Worm (Caenorhabditis elegans) whole organism, L4/young adult: ENCODE results near the gene R02D5.10.

Experiments
- W03F9.2 ChIP-seq: fragments of 150-350 bp; optimal IDR thresholded peaks from 2 replicates; lab custom pipeline; 2014; ENCODE audit warnings: missing biosample characterization, missing genetic modification characterization
- dao-5 ChIP-seq: sonication (generic microtip); optimal IDR thresholded peaks from 2 replicates; lab custom pipeline; 2016; ENCODE audit warnings: missing genotype, missing genetic modification characterization, moderate library complexity, missing compliant biosample characterization
- him-1 ChIP-seq: sonication (generic microtip); optimal IDR thresholded peaks from 2 replicates; lab custom pipeline; 2016; ENCODE audit warnings: missing genotype, missing genetic modification reagents, missing genetic modification characterization, missing compliant biosample characterization

R02D5.10 gene

DNA sequence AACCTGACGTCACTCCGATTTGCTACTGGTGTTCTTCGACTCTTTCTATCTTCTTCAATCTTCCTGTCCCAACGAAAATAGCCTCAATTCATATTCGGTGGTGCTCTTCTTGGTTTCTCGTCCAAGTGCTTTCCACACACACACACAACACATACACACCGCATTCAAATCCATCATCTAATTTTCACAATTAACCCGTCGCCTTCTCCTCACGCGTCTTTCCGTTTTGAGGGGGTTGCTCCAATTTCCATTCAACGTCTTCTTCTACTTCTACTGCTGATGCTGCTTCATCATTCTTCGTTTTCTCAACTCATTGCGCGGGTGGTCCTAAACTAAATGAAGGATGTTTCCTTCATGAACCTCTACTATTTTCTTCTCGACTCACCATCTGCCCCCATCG is 9.0 kb downstream of the R02D5.10 start:
- TF ChIP-seq him-1 (tag; lab: Kevin White, UChicago) = no peak

DNA sequence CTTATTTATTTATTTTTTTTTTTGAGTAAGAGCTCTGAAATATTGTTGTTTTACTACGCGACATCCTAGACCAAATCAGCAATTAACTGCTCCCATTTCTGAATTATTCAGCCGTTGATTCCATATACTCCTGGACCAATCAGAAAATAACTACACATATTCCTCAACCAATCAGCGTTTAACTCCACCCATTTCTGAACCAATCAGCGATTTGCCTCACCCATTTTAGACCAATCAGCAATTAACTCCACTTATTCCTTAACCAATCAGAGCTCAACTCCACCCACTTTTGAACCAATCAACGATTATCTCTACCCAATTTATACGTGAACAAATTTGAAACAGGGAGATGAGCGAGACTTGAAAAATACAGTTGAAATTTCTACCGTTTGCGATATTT is 11.6 kb downstream of the R02D5.10 start:
- no peak for TF ChIP-seq W03F9.2
- no peak for TF ChIP-seq dao-5 (tag; lab: Kevin White, UChicago)
- TF ChIP-seq him-1 (tag; lab: Kevin White, UChicago) = no peak

DNA sequence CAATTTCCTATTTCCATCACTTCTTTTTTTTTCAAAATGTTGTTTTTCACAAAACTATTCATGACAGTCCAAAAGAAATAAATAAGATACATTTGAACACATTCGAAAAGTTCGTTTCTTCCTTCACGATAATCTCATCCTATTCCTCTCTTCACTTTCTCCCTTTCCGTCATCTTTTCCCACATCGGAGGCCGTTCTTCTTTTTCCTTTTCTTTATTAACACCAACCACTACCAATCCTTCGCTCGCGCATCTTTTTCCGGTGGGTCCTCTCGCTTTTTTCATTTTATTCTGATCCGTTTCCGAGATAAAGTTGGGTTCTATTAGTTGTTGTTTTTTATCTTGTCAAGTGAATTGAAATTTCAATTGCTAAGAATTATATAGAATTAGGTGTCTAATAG is 13.4 kb downstream of the R02D5.10 start:
- TF ChIP-seq W03F9.2 = no peak
- TF ChIP-seq dao-5 (tag; lab: Kevin White, UChicago) = no peak
- no peak for TF ChIP-seq him-1 (tag; lab: Kevin White, UChicago)

DNA sequence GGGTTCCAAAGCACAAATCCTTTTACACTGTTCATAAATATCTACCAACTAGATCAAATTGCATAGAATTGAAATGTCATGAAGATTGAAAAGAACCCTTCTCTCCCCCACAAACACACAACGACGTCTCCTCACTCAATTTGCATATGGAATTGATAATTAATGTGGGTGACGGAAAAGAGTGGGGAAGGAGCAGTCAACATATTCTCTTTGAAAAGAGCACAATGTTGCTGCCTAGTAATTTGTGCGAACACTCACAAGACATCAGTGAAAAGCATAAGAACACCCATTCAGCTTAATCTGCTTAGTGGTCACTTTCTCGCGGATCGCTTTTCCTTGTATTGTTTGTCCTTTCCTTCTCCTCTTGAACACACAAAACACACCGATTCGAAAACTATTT is 14.4 kb downstream of the R02D5.10 start:
- TF ChIP-seq dao-5 (tag; lab: Kevin White, UChicago) = no peak
- no peak for TF ChIP-seq W03F9.2
- TF ChIP-seq him-1 (tag; lab: Kevin White, UChicago) = no peak

DNA sequence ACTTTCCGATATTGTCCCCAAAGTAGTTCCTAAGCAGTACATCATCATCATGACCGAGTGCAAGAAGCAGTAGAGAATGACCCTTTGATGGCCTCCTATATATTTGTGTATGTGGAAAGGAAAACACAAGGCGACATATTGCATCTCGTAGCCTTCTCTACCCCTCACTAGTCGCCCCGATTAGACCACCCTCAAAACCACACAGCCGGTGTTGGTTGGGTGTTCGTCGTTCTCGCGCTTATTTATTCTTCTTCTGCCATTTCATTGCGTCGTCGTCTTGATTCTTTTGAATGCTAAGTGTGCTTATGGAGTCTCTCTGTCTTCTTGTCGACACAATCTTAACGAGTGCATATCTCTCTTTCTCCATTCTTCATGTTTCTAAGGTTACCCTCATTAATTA is 16.1 kb downstream of the R02D5.10 start:
- TF ChIP-seq dao-5 (tag; lab: Kevin White, UChicago) (no peak), W03F9.2 (no peak), him-1 (tag; lab: Kevin White, UChicago) (no peak)

DNA sequence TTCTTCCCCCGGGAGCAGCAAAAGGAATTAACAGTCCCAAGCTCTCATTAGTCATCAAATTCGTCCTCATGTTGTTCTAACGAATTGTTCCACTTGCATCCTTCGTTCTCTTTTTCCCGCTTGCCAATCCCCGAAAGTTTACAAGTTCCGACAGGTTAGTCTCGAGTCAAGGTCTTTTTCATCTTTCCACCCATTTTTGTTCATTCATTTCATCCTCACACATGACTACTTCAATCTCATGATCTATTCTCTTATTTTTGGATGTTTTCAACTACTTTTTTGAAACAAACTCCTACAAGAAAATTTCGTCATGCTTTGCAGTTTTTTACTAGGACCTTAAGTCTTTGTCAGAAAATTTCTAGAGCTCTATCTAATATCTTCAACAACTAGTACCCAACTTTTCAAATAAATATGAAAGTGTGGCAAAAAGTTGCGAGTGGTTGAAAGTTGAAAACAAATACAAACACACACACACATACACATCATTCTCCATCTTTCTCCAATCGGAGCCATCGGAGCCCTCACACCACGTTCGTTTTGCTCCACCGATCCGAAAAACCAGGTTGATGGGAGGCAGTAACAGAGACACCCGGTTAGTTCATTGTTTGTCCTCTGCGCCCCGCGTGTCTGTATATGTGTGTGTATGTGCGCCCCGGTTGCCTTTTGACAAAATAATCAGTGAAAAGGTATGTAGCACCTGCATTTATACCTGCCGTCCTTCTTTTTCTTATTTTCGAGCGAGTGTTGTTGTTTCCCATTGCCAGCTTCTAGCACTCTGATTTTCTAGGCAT is 17.2 kb downstream of the R02D5.10 start:
- no peak for TF ChIP-seq him-1 (tag; lab: Kevin White, UChicago)
- no peak for TF ChIP-seq dao-5 (tag; lab: Kevin White, UChicago)
- TF ChIP-seq W03F9.2 = no peak

DNA sequence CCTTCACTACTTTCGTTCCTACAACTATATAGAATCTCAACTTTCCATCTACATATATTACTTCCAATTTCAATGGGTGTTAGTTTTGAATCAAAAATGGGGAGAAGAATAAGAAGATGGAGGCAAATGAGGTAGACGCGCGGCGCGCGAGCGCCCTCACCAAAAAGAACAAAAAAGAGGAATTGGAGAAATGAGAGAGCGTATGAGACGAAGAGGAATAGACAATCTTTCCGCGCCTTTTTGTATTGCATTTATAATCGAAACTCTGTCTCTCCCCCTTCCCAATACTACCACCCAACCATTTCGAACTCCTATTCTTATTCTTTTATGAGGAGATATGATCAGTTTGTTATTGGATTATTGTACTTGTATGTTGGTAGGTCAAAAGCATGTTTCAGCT is 18.5 kb downstream of the R02D5.10 start:
- TF ChIP-seq him-1 (tag; lab: Kevin White, UChicago) = no peak
- TF ChIP-seq W03F9.2 = no peak
- TF ChIP-seq dao-5 (tag; lab: Kevin White, UChicago) = no peak

DNA sequence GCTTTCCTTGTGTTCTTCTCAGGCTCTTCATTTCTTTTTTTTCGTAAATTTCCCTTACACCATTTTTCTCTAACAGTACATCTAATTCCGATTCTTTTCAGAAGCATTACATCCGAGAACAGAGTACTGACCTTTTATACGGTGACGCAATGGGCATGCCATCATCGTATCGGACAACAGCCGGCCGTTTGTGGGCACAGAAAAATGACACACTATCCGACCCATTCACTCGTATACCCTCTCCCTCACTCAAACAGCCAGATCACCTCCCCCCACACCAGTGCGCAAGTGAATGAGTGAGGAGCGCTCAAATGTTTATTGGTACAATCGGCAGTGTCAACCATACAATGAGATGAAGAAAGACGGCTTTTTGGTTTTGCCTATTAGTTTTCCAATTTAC is 19.0 kb downstream of the R02D5.10 start, which contains the start of gene R02D5.24:
Gene R02D5.24, plus strand, starts transcription at position 205 of the 400 bp plus-strand sequence.
- TF ChIP-seq W03F9.2 (no peak), him-1 (tag; lab: Kevin White, UChicago) (no peak), dao-5 (tag; lab: Kevin White, UChicago) (no peak)

DNA sequence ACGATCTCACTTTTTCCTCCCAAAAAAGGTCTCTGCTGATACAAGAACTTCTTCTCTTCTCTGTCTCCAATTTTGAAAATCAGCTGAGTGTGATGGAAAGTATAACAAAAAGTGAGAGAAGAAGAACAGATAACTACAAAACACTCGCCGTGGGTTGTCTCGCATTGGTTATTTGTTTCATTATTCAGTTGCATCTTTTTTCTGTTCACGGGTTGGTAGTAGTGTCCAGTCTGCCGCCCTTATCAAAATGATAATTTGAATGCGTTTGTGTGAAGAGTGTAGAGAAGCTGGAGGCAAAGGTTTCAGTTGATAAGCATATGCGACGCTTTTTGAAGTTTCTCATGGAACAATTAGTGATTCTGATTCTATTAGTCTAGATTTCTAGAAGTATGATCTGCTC is 21.0 kb downstream of the R02D5.10 start:
- no peak for TF ChIP-seq dao-5 (tag; lab: Kevin White, UChicago)
- no peak for TF ChIP-seq him-1 (tag; lab: Kevin White, UChicago)
- TF ChIP-seq W03F9.2 = no peak

DNA sequence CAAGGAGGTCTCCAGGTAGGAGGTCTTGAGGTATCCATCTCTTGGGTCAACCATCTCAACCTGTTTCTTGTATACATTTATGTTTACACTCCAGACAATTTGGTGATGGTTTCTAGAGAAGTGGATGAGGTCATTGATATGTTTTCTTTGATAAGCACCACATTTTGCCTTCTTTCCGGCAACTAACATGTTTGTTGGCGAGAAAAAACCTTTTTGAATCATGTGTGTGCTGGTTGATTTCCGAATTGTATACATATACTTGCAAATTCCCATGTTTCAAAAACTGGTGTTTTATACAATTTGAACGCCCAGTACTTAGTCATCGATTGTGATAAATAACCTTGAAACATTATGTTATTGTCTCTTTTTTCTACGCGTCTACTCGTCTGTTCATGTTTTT is 22.0 kb downstream of the R02D5.10 start:
- no peak for TF ChIP-seq W03F9.2
- TF ChIP-seq dao-5 (tag; lab: Kevin White, UChicago) = no peak
- TF ChIP-seq him-1 (tag; lab: Kevin White, UChicago) = no peak

DNA sequence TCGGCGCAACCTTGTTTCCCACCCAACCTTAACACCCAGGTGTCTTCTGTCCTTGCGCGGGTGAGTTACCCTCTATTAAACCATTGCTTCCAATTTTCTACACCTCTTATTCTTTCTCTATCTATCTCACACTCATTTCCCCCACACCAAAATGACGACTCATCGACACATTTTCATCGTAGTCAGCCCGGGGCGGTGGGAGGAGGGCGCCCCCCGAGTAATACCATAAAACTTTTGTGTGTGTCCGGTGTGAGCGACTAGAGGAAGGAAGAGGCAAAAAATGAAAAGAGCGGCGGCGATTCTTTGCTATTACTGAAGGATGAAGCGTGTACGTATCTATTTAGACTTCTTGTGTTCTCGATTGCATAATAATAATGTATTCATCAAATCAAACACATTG is 22.7 kb downstream of the R02D5.10 start:
- no peak for TF ChIP-seq him-1 (tag; lab: Kevin White, UChicago)
- TF ChIP-seq dao-5 (tag; lab: Kevin White, UChicago) = no peak
- no peak for TF ChIP-seq W03F9.2

DNA sequence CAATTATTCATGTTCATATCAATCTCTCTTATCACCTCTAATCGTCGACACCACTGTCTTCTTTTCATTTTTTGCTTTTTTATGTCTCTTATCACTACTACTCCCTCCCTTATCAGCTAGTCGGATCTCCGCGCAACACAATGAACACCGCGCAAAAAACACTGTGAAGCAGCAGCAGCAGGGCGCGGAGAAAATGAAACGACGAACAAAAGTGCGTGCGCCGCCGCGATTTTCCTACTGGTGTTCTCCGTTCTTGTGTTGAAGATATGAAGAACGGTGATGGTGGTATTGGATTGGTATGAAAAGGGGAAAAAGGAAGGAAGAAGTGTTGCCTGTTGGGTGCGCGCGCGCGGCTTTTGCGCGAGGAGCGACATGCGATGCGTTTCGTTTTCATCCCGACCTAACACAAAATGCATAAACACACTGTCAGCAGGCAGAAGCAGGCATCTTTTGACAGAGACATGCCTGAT is 23.7 kb downstream of the R02D5.10 start:
- TF ChIP-seq him-1 (tag; lab: Kevin White, UChicago) = no peak
- no peak for TF ChIP-seq W03F9.2
- no peak for TF ChIP-seq dao-5 (tag; lab: Kevin White, UChicago)

DNA sequence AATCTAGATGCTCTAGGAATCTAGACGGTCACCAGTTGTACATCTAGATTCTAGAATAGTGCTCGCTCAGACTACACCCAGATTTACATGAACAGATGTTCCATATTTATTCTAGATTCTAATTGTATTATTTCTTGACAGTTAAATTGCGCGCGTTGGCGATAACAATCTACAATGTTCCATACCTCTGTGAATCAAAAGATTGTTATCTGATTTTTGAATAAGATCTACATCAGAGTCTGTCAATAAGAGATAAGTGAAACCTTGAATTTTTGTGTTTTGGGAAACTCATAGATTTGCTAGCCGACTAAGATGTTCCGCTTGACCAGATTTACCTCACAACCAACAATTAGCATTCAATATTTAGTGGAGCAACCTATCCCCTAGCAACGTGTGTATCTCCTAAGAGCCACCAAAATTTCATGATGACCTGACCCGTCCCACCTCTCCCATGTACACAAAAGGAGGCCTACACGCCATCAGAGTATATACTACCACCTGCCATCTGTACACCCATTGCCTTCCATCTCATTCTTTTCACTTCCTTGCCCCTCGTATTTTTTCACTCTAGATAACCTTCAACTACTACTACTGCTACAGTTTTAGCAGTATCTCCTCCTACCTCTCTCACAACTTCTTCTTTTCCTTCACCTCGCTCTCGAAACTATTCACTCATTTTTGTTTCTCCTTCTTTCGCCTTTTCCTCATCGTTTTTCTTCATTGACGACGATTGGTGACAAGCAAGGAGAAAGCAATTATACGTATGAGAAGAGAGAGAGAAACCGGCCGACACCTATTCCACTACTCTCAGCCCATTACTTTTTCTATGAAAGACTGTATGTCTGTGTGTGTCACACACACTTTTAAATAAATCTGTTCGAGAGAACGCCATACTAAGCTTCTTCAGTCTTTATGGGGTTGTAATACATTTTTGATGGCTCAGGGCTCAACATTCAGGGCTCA is 24.9 kb downstream of the R02D5.10 start:
- TF ChIP-seq him-1 (tag; lab: Kevin White, UChicago) = no peak
- no peak for TF ChIP-seq W03F9.2
- no peak for TF ChIP-seq dao-5 (tag; lab: Kevin White, UChicago)

DNA sequence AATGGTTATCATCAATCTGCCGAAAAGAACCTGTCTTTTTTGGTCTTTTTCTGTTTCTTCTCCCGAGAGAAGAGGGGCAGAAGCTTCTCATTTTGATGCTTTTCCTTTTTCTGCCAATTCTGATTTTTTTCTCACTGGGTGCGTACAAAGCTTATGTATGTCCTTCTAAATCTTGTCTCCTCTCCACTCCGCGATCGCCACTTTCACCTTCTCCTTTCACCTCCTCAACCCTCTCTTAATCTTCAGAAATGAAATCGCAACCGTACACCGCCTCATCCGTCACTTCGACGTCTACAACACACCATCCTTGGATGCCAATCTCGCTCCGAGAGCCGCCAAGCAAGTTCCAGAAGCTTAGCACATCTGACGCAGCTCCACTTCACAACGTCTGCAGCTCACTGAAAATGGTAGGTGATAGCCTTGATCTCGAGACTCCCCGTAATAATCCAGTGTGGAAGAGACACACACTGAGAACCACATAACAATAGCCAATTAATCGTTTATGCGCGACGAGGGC is 26.0 kb downstream of the R02D5.10 start, which contains the start of gene R02D5.1:
Gene R02D5.1, plus strand, starts transcription at position 245 of the 517 bp plus-strand sequence.
- TF ChIP-seq him-1 (tag; lab: Kevin White, UChicago) (no peak), dao-5 (tag; lab: Kevin White, UChicago) (no peak), W03F9.2 (no peak)
